Worm (Caenorhabditis elegans) whole organism, L2 larva: ENCODE measurements around the gene C06B8.7.

Source experiments
- C34F6.9 ChIP-seq: fragments of 150-350 bp; optimal IDR thresholded peaks from 2 replicates; lab custom pipeline; 2014; ENCODE audit warnings: missing biosample characterization, missing genetic modification characterization
- F13H6.1 ChIP-seq: sonication (generic microtip); optimal IDR thresholded peaks from 2 replicates; lab custom pipeline; 2016; ENCODE audit warnings: missing genetic modification characterization, missing compliant biosample characterization
- R02D3.7 ChIP-seq: fragments of 150-350 bp; optimal IDR thresholded peaks from 2 replicates; lab custom pipeline; 2014; ENCODE audit warnings: missing biosample characterization, missing genetic modification characterization
- ZK546.5 ChIP-seq: sonication (generic microtip); optimal IDR thresholded peaks from 2 replicates; lab custom pipeline; 2017; ENCODE audit warnings: missing biosample characterization, missing genetic modification characterization
- alr-1 ChIP-seq: fragments of 150-350 bp; optimal IDR thresholded peaks from 2 replicates; lab custom pipeline; 2014; ENCODE audit warnings: missing biosample characterization, missing genetic modification characterization
- aly-2 ChIP-seq: fragments of 150-350 bp; optimal IDR thresholded peaks from 2 replicates; lab custom pipeline; 2014; ENCODE audit warnings: missing biosample characterization, missing genetic modification characterization
- ama-1 ChIP-seq: fragments of 150-350 bp; optimal IDR thresholded peaks from 2 replicates; lab custom pipeline; 2018; ENCODE audit warnings: inconsistent platforms
- blmp-1 ChIP-seq: sonication (generic microtip); optimal IDR thresholded peaks from 2 replicates; lab custom pipeline; 2017; ENCODE audit warnings: missing genetic modification characterization, mild to moderate bottlenecking, missing compliant biosample characterization, antibody characterized with exemption, moderate library complexity; ENCODE audit not compliant: insufficient read depth
- ceh-16 ChIP-seq: fragments of 150-350 bp; optimal IDR thresholded peaks from 2 replicates; lab custom pipeline; 2014; ENCODE audit warnings: missing biosample characterization, missing genetic modification characterization
- dmd-4 ChIP-seq: sonication (generic microtip); optimal IDR thresholded peaks from 2 replicates; lab custom pipeline; 2017; ENCODE audit warnings: missing biosample characterization, missing genetic modification characterization
- egl-27 ChIP-seq: sonication (generic microtip); optimal IDR thresholded peaks from 3 replicates; lab custom pipeline; 2017; ENCODE audit warnings: missing biosample characterization, missing genetic modification reagents, missing genetic modification characterization
- elt-1 ChIP-seq: fragments of 150-350 bp; optimal IDR thresholded peaks from 2 replicates; lab custom pipeline; 2014; ENCODE audit warnings: missing biosample characterization, missing genetic modification characterization
- elt-3 ChIP-seq: sonication (generic microtip); optimal IDR thresholded peaks from 2 replicates; lab custom pipeline; 2017; ENCODE audit warnings: missing biosample characterization, missing genetic modification characterization
- fos-1 ChIP-seq: fragments of 150-350 bp; optimal IDR thresholded peaks from 2 replicates; lab custom pipeline; 2014; ENCODE audit warnings: missing biosample characterization, missing genetic modification characterization
- gmeb-1 ChIP-seq: fragments of 150-350 bp; optimal IDR thresholded peaks from 2 replicates; lab custom pipeline; 2014; ENCODE audit warnings: missing biosample characterization, missing genetic modification characterization
- lin-11 ChIP-seq: fragments of 150-350 bp; sonication (generic microtip); optimal IDR thresholded peaks from 2 replicates; lab custom pipeline; 2014; ENCODE audit warnings: missing biosample characterization, missing genetic modification characterization, inconsistent platforms, mixed read lengths
- lin-13 ChIP-seq: fragments of 150-350 bp; optimal IDR thresholded peaks from 2 replicates; lab custom pipeline; 2014; ENCODE audit warnings: missing biosample characterization, missing genetic modification reagents, missing genetic modification characterization
- lin-39 ChIP-seq: fragments of 150-350 bp; optimal IDR thresholded peaks from 2 replicates; lab custom pipeline; 2014; ENCODE audit warnings: missing biosample characterization, missing genetic modification reagents, missing genetic modification characterization
- lsy-2 ChIP-seq, 2 experiments: fragments of 150-350 bp in 1 of 2; sonication (generic microtip) in 1 of 2; optimal IDR thresholded peaks; 2 replicates each; lab custom pipeline; 2014 to 2017; ENCODE audit warnings: missing biosample characterization in 2 of 2, missing genetic modification characterization in 2 of 2
- mbf-1 ChIP-seq: sonication (generic microtip); optimal IDR thresholded peaks from 2 replicates; lab custom pipeline; 2017; ENCODE audit warnings: missing biosample characterization, missing genetic modification characterization
- nhr-10 ChIP-seq: sonication (generic microtip); optimal IDR thresholded peaks from 2 replicates; lab custom pipeline; 2017; ENCODE audit warnings: missing biosample characterization, missing genetic modification characterization
- nhr-129 ChIP-seq: fragments of 150-350 bp; optimal IDR thresholded peaks from 2 replicates; lab custom pipeline; 2014; ENCODE audit warnings: missing biosample characterization, missing genetic modification characterization
- nhr-21 ChIP-seq: fragments of 150-350 bp; optimal IDR thresholded peaks from 2 replicates; lab custom pipeline; 2014; ENCODE audit warnings: missing biosample characterization, missing genetic modification characterization
- nhr-23 ChIP-seq: fragments of 150-350 bp; optimal IDR thresholded peaks from 2 replicates; lab custom pipeline; 2014; ENCODE audit warnings: missing biosample characterization, missing genetic modification reagents, missing genetic modification characterization
- nhr-237 ChIP-seq: fragments of 150-350 bp; optimal IDR thresholded peaks from 2 replicates; lab custom pipeline; 2014; ENCODE audit warnings: missing biosample characterization, missing genetic modification characterization
- nhr-25 ChIP-seq: fragments of 150-350 bp; sonication (generic microtip); optimal IDR thresholded peaks from 3 replicates; lab custom pipeline; 2014; ENCODE audit warnings: missing biosample characterization, missing genetic modification characterization
- nhr-77 ChIP-seq: fragments of 150-350 bp; optimal IDR thresholded peaks from 2 replicates; lab custom pipeline; 2014; ENCODE audit warnings: missing biosample characterization, missing genetic modification characterization
- peb-1 ChIP-seq: fragments of 150-350 bp; optimal IDR thresholded peaks from 2 replicates; lab custom pipeline; 2014; ENCODE audit warnings: missing biosample characterization, missing genetic modification characterization
- sma-9 ChIP-seq, 2 experiments: fragments of 150-350 bp in 1 of 2; sonication (generic microtip) in 1 of 2; optimal IDR thresholded peaks; 2 replicates each; lab custom pipeline; 2014 to 2016; ENCODE audit warnings: missing genetic modification characterization in 2 of 2, mild to moderate bottlenecking in 1 of 2, missing biosample characterization in 1 of 2, missing compliant biosample characterization in 1 of 2, missing genetic modification reagents in 1 of 2, moderate library complexity in 1 of 2
- unc-39 ChIP-seq: fragments of 150-350 bp; optimal IDR thresholded peaks from 2 replicates; lab custom pipeline; 2014; ENCODE audit warnings: missing biosample characterization, missing genetic modification characterization
- unc-55 ChIP-seq: fragments of 150-350 bp; sonication (generic microtip); optimal IDR thresholded peaks from 3 replicates; lab custom pipeline; 2014; ENCODE audit warnings: missing biosample characterization, missing genetic modification reagents, missing genetic modification characterization
- unc-62 ChIP-seq: fragments of 150-350 bp; optimal IDR thresholded peaks from 2 replicates; lab custom pipeline; 2014; ENCODE audit warnings: missing biosample characterization, missing genetic modification reagents, missing genetic modification characterization
- zag-1 ChIP-seq: fragments of 150-350 bp; optimal IDR thresholded peaks from 2 replicates; lab custom pipeline; 2014; ENCODE audit warnings: missing biosample characterization, missing genetic modification characterization
- ztf-11 ChIP-seq: sonication (generic microtip); optimal IDR thresholded peaks from 2 replicates; lab custom pipeline; 2017; ENCODE audit warnings: missing biosample characterization, missing genetic modification characterization
- ztf-4 ChIP-seq: fragments of 150-350 bp; optimal IDR thresholded peaks from 2 replicates; lab custom pipeline; 2014; ENCODE audit warnings: missing biosample characterization, missing genetic modification characterization

C06B8.7 gene

ce11 chrV:15498434-15498833 is at the start of gene C06B8.7:
C06B8.7 (plus strand) TSS chrV:15498734.
- TF ChIP-seq nhr-77 (tag; lab: Kevin White, UChicago) (no peak), dmd-4 (tag; lab: Kevin White, UChicago) (no peak), nhr-10 (tag; lab: Kevin White, UChicago) (no peak), lin-11 (tag; lab: Kevin White, UChicago) (no peak), ztf-11 (tag; lab: Kevin White, UChicago) (no peak), ceh-16 (tag; lab: Kevin White, UChicago) (no peak), egl-27 (tag; lab: Kevin White, UChicago) (no peak), unc-62 (GFP tag; lab: Kevin White, UChicago) (no peak), lin-39 (tag; lab: Kevin White, UChicago) (no peak), lin-13 (GFP tag; lab: Kevin White, UChicago) (no peak), ama-1 (no peak), nhr-21 (tag; lab: Kevin White, UChicago) (no peak), ztf-4 (tag; lab: Kevin White, UChicago) (no peak), unc-39 (tag; lab: Kevin White, UChicago) (no peak), fos-1 (no peak), nhr-25 (tag; lab: Kevin White, UChicago) (no peak), elt-3 (tag; lab: Kevin White, UChicago) (no peak), nhr-23 (tag; lab: Kevin White, UChicago) (no peak)

DNA sequence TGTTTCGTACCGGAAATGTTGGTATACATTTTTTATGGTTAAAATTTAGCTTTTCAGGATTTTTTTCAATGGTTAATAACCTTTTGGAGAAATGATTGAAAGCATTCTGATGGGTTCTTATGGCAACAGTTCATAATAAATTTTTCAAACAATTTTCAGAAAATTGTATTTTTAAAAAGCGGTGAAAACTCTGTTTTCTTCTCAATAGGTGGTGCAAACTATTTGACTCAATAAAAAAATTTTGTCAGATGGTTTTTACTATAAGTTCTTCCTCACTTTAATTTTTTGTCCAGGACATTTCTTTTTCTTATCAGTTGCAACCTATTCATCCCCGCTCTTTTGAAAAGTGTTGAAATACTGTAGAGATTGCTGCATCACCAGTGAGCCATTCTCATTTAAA is 49.7 kb upstream of the C06B8.7 start, which contains the start of gene T26H5.14:
T26H5.14 (plus strand) TSS at position 301 of the 400 bp plus-strand sequence.
- TF ChIP-seq lin-11 (tag; lab: Kevin White, UChicago) (no peak), nhr-21 (tag; lab: Kevin White, UChicago) (no peak), elt-3 (tag; lab: Kevin White, UChicago) (no peak), sma-9 (GFP tag; optimal IDR thresholded peaks at IDR 0.05; lab: Kevin White, UChicago) (no peak), sma-9 (tag; optimal IDR thresholded peaks at IDR 0.05; lab: Kevin White, UChicago) (no peak), F13H6.1 (tag; lab: Kevin White, UChicago) (no peak), zag-1 (tag; lab: Kevin White, UChicago) (no peak), unc-62 (GFP tag; lab: Kevin White, UChicago) (no peak), ama-1 (no peak), unc-39 (tag; lab: Kevin White, UChicago) (no peak), blmp-1 (no peak), mbf-1 (tag; lab: Kevin White, UChicago) (no peak), ceh-16 (tag; lab: Kevin White, UChicago) (no peak), nhr-23 (tag; lab: Kevin White, UChicago) (no peak), egl-27 (tag; lab: Kevin White, UChicago) (no peak), R02D3.7 (tag; lab: Kevin White, UChicago) (no peak), ZK546.5 (no peak), nhr-237 (no peak), unc-55 (GFP tag; lab: Kevin White, UChicago) (no peak), aly-2 (tag; lab: Kevin White, UChicago) (no peak)
- TF ChIP-seq, all 48 proteins: peak for 0

ce11 chrV:15451421-15451820 is 47.1 kb upstream of the C06B8.7 start, which contains the start of gene srw-33:
srw-33 (minus strand) TSS chrV:15451521.
- TF ChIP-seq zag-1 (tag; lab: Kevin White, UChicago), result no peak
- no peak for TF ChIP-seq ceh-16 (tag; lab: Kevin White, UChicago)
- TF ChIP-seq lsy-2 (tag; optimal IDR thresholded peaks at IDR 0.05; lab: Kevin White, UChicago), result no peak
- no peak for TF ChIP-seq alr-1
- no peak for TF ChIP-seq sma-9 (GFP tag; optimal IDR thresholded peaks at IDR 0.05; lab: Kevin White, UChicago)
- TF ChIP-seq sma-9 (tag; optimal IDR thresholded peaks at IDR 0.05; lab: Kevin White, UChicago), result no peak
- TF ChIP-seq C34F6.9 (tag; lab: Kevin White, UChicago), result no peak
- no peak for TF ChIP-seq ama-1

ce11 chrV:15454322-15454721 is 44.2 kb upstream of the C06B8.7 start:
- TF ChIP-seq gmeb-1 (tag; lab: Kevin White, UChicago), result no peak
- TF ChIP-seq lin-13 (GFP tag; lab: Kevin White, UChicago), result no peak
- no peak for TF ChIP-seq elt-1 (tag; lab: Kevin White, UChicago)
- no peak for TF ChIP-seq nhr-129
- no peak for TF ChIP-seq peb-1 (tag; lab: Kevin White, UChicago)
- TF ChIP-seq lsy-2 (tag; optimal IDR thresholded peaks at IDR 0.05; lab: Kevin White, UChicago), result no peak
- no peak for TF ChIP-seq nhr-21 (tag; lab: Kevin White, UChicago)
